Worm (Caenorhabditis elegans) whole organism, midembryonic: ENCODE measurements around the gene sel-1.

Experiments
- T22C8.4 ChIP-seq: fragments of 200-800 bp; sonication (Bioruptor generic); IDR thresholded peaks from 2 replicates; pipeline ENCODE4 v1.3.6; 2022; ENCODE audit warnings: missing genetic modification characterization, missing compliant biosample characterization
- cog-1 ChIP-seq: sonication (generic microtip); optimal IDR thresholded peaks from 2 replicates; lab custom pipeline; 2016; ENCODE audit warnings: missing genetic modification characterization, missing compliant biosample characterization
- flt-1 ChIP-seq: fragments of 200-800 bp; sonication (Bioruptor generic); IDR thresholded peaks from 2 replicates; pipeline ENCODE4 v1.3.6; 2022; ENCODE audit warnings: missing genetic modification characterization, missing compliant biosample characterization
- klf-2 ChIP-seq: fragments of 200-800 bp; sonication (Bioruptor generic); conservative IDR thresholded peaks from 2 replicates; pipeline ENCODE4 v1.3.6; 2022; ENCODE audit warnings: missing genetic modification reagents, missing genetic modification characterization, missing compliant biosample characterization
- med-1 ChIP-seq: sonication (generic microtip); optimal IDR thresholded peaks from 2 replicates; lab custom pipeline; 2017; ENCODE audit warnings: missing genetic modification characterization, mild to moderate bottlenecking, missing compliant biosample characterization, antibody characterized with exemption, missing genetic modification reagents; ENCODE audit not compliant: insufficient read depth
- ref-1 ChIP-seq: fragments of 200-800 bp; sonication (Bioruptor generic); conservative IDR thresholded peaks from 2 replicates; pipeline ENCODE4 v1.3.6; 2022; ENCODE audit warnings: missing genetic modification reagents, missing genetic modification characterization, missing compliant biosample characterization
- tab-1 ChIP-seq: fragments of 200-800 bp; sonication (Bioruptor generic); IDR thresholded peaks from 2 replicates; pipeline ENCODE4 v1.3.6; 2022; ENCODE audit warnings: missing genetic modification characterization, missing compliant biosample characterization
- ztf-23 ChIP-seq: fragments of 200-800 bp; sonication (Bioruptor generic); IDR thresholded peaks from 2 replicates; pipeline ENCODE4 v1.3.6; 2022; ENCODE audit warnings: missing genetic modification reagents, missing genetic modification characterization, missing compliant biosample characterization
- ztf-29 ChIP-seq: fragments of 200-800 bp; sonication (Bioruptor generic); IDR thresholded peaks from 2 replicates; pipeline ENCODE4 v1.3.6; 2022; ENCODE audit warnings: missing genetic modification reagents, missing genetic modification characterization, missing compliant biosample characterization

ce11 chrV:12560328-12560782 lies at the start of gene sel-1:
- no peak for TF ChIP-seq tab-1 (GFP tag; lab: Robert Waterston, UW)
- TF ChIP-seq klf-2 (GFP tag; lab: Robert Waterston, UW) = no peak
- no peak for TF ChIP-seq ztf-23 (GFP tag; lab: Robert Waterston, UW)
- TF ChIP-seq ref-1 (GFP tag; lab: Robert Waterston, UW) = no peak
- TF ChIP-seq flt-1 (GFP tag; lab: Robert Waterston, UW) = no peak
- no peak for TF ChIP-seq cog-1 (tag; lab: Kevin White, UChicago)
- no peak for TF ChIP-seq med-1
- TF ChIP-seq ztf-29 (GFP tag; lab: Robert Waterston, UW) = no peak
- no peak for TF ChIP-seq T22C8.4 (GFP tag; lab: Robert Waterston, UW)
